Worm (Caenorhabditis elegans) whole organism, young adult: Measurements from ENCODE around the gene clec-225.

ENCODE experiments used
- B0019.2 ChIP-seq: fragments of 200-800 bp; sonication (Bioruptor generic); conservative IDR thresholded peaks from 2 replicates; pipeline ENCODE4 v1.3.6; 2022; ENCODE audit warnings: missing genetic modification reagents, missing genetic modification characterization, missing compliant biosample characterization
- B0336.3 ChIP-seq: fragments of 200-800 bp; sonication (Bioruptor generic); IDR thresholded peaks from 2 replicates; pipeline ENCODE4 v1.3.6; 2022; ENCODE audit warnings: missing genetic modification characterization, missing compliant biosample characterization
- C06A6.2 ChIP-seq: fragments of 200-800 bp; sonication (Bioruptor generic); conservative IDR thresholded peaks from 2 replicates; pipeline ENCODE4 v1.3.6; 2022; ENCODE audit warnings: missing genetic modification characterization, missing compliant biosample characterization
- C17E4.6 ChIP-seq: fragments of 200-800 bp; sonication (Bioruptor generic); IDR thresholded peaks from 2 replicates; pipeline ENCODE4 v1.3.6; 2022; ENCODE audit warnings: missing genetic modification reagents, missing genetic modification characterization, missing compliant biosample characterization
- F10E7.11 ChIP-seq: sonication (generic microtip); optimal IDR thresholded peaks from 2 replicates; lab custom pipeline; 2017; ENCODE audit warnings: mild to moderate bottlenecking, missing genetic modification characterization, moderate library complexity, missing compliant biosample characterization
- F22D6.2 ChIP-seq: sonication (generic microtip); optimal IDR thresholded peaks from 2 replicates; lab custom pipeline; 2016; ENCODE audit warnings: mild to moderate bottlenecking, missing genetic modification characterization, missing compliant biosample characterization
- F23B12.7 ChIP-seq: sonication (generic microtip); optimal IDR thresholded peaks from 2 replicates; lab custom pipeline; 2017; ENCODE audit warnings: missing genetic modification characterization, mild to moderate bottlenecking, missing compliant biosample characterization, antibody characterized with exemption, moderate library complexity; ENCODE audit not compliant: insufficient read depth
- F57A8.1 ChIP-seq: fragments of 200-800 bp; sonication (Bioruptor generic); optimal IDR thresholded peaks from 2 replicates; lab custom pipeline; 2018; ENCODE audit warnings: mild to moderate bottlenecking, missing genetic modification characterization, moderate library complexity, missing compliant biosample characterization
- K12H6.12 ChIP-seq: fragments of 200-800 bp; sonication (Bioruptor generic); optimal IDR thresholded peaks from 2 replicates; lab custom pipeline; 2018; ENCODE audit warnings: mild to moderate bottlenecking, missing genetic modification characterization, missing compliant biosample characterization
- Y56A3A.18 ChIP-seq: fragments of 200-800 bp; sonication (Bioruptor generic); IDR thresholded peaks from 2 replicates; pipeline ENCODE4 v1.3.6; 2022; ENCODE audit warnings: missing genetic modification reagents, missing genetic modification characterization, missing compliant biosample characterization
- Y95B8A.8 ChIP-seq: fragments of 200-800 bp; sonication (Bioruptor generic); IDR thresholded peaks from 2 replicates; pipeline ENCODE4 v1.3.6; 2022; ENCODE audit warnings: missing genetic modification reagents, missing genetic modification characterization, missing compliant biosample characterization
- ama-1 ChIP-seq, 3 experiments: fragments of 150-350 bp in 1 of 3; sonication (generic microtip) in 2 of 3; optimal IDR thresholded peaks; 2 replicates each; lab custom pipeline; 2014 to 2018; ENCODE audit warnings: missing biosample characterization in 2 of 3, missing genetic modification characterization in 2 of 3, missing genetic modification reagents in 2 of 3
- aptf-2 ChIP-seq: fragments of 200-800 bp; sonication (Bioruptor generic); conservative IDR thresholded peaks from 2 replicates; pipeline ENCODE4 v1.3.6; 2022; ENCODE audit warnings: missing genetic modification reagents, missing genetic modification characterization, missing compliant biosample characterization
- atf-7 ChIP-seq: sonication (generic microtip); optimal IDR thresholded peaks from 2 replicates; lab custom pipeline; 2017; ENCODE audit warnings: mild to moderate bottlenecking, missing genetic modification characterization, missing compliant biosample characterization
- attf-5 ChIP-seq: fragments of 200-800 bp; sonication (Bioruptor generic); optimal IDR thresholded peaks from 2 replicates; lab custom pipeline; 2018; ENCODE audit warnings: mild to moderate bottlenecking, missing genetic modification characterization, missing compliant biosample characterization
- ceh-40 ChIP-seq: fragments of 200-800 bp; sonication (Bioruptor generic); IDR thresholded peaks from 2 replicates; pipeline ENCODE4 v1.3.6; 2022; ENCODE audit warnings: missing genetic modification characterization, missing compliant biosample characterization
- ceh-91 ChIP-seq: fragments of 200-800 bp; sonication (Bioruptor generic); IDR thresholded peaks from 2 replicates; pipeline ENCODE4 v1.3.6; 2022; ENCODE audit warnings: missing genetic modification reagents, missing genetic modification characterization, missing compliant biosample characterization
- egl-18 ChIP-seq: fragments of 200-800 bp; sonication (Bioruptor generic); IDR thresholded peaks from 2 replicates; pipeline ENCODE4 v1.3.6; 2022; ENCODE audit warnings: missing genetic modification reagents, missing genetic modification characterization, missing compliant biosample characterization
- ets-4 ChIP-seq: fragments of 200-800 bp; sonication (Bioruptor generic); optimal IDR thresholded peaks from 2 replicates; lab custom pipeline; 2018; ENCODE audit warnings: mild to moderate bottlenecking, missing genetic modification characterization, missing compliant biosample characterization
- fkh-3 ChIP-seq: sonication (generic microtip); optimal IDR thresholded peaks from 2 replicates; lab custom pipeline; 2016; ENCODE audit warnings: mild to moderate bottlenecking, missing genetic modification characterization, missing compliant biosample characterization
- gei-17 ChIP-seq: fragments of 200-800 bp; sonication (Bioruptor generic); optimal IDR thresholded peaks from 2 replicates; lab custom pipeline; 2018; ENCODE audit warnings: mild to moderate bottlenecking, missing genetic modification characterization, missing compliant biosample characterization
- hmg-1.2 ChIP-seq: fragments of 200-800 bp; sonication (Bioruptor generic); IDR thresholded peaks from 2 replicates; pipeline ENCODE4 v1.3.6; 2022; ENCODE audit warnings: missing genetic modification reagents, missing genetic modification characterization, missing compliant biosample characterization
- lin-35 ChIP-seq, 3 experiments: fragments of 150-350 bp in 2 of 3; sonication (generic microtip) in 1 of 3; optimal IDR thresholded peaks; 2 replicates each; lab custom pipeline; 2014 to 2018; ENCODE audit warnings: missing biosample characterization in 3 of 3, missing genetic modification characterization in 3 of 3, missing genetic modification reagents in 3 of 3
- lin-40 ChIP-seq: sonication (generic microtip); optimal IDR thresholded peaks from 2 replicates; lab custom pipeline; 2016; ENCODE audit warnings: missing genetic modification characterization, mild to moderate bottlenecking, missing compliant biosample characterization, missing genotype, missing genetic modification reagents
- lsl-1 ChIP-seq: fragments of 200-800 bp; sonication (Bioruptor generic); optimal IDR thresholded peaks from 2 replicates; lab custom pipeline; 2018; ENCODE audit warnings: mild to moderate bottlenecking, missing genetic modification characterization, moderate library complexity, missing compliant biosample characterization
- mel-28 ChIP-seq: sonication (generic microtip); optimal IDR thresholded peaks from 2 replicates; lab custom pipeline; 2016; ENCODE audit warnings: borderline replicate concordance, mild to moderate bottlenecking, missing genetic modification characterization, missing compliant biosample characterization
- mes-4 ChIP-seq: sonication (generic microtip); optimal IDR thresholded peaks from 2 replicates; lab custom pipeline; 2016; ENCODE audit warnings: missing genotype, missing genetic modification characterization, missing compliant biosample characterization
- mxl-1 ChIP-seq: sonication (generic microtip); optimal IDR thresholded peaks from 2 replicates; lab custom pipeline; 2016; ENCODE audit warnings: missing genetic modification characterization, missing compliant biosample characterization
- nfyb-1 ChIP-seq: fragments of 200-800 bp; sonication (Bioruptor generic); IDR thresholded peaks from 2 replicates; pipeline ENCODE4 v1.3.6; 2022; ENCODE audit warnings: missing genetic modification reagents, missing genetic modification characterization, missing compliant biosample characterization
- nhr-120 ChIP-seq: fragments of 200-800 bp; sonication (Bioruptor generic); IDR thresholded peaks from 2 replicates; pipeline ENCODE4 v1.3.6; 2022; ENCODE audit warnings: missing genetic modification characterization, missing compliant biosample characterization
- nhr-80 ChIP-seq: sonication (generic microtip); optimal IDR thresholded peaks from 2 replicates; lab custom pipeline; 2016; ENCODE audit warnings: missing genetic modification characterization, missing compliant biosample characterization
- sea-2 ChIP-seq: fragments of 200-800 bp; sonication (Bioruptor generic); IDR thresholded peaks from 2 replicates; pipeline ENCODE4 v1.3.6; 2022; ENCODE audit warnings: missing genetic modification characterization, missing compliant biosample characterization
- snpc-1.3 ChIP-seq: sonication (generic microtip); optimal IDR thresholded peaks from 2 replicates; lab custom pipeline; 2017; ENCODE audit warnings: missing genetic modification characterization, mild to moderate bottlenecking, missing compliant biosample characterization, antibody characterized with exemption, moderate library complexity, missing genotype, missing genetic modification reagents; ENCODE audit not compliant: insufficient read depth
- snpc-4 ChIP-seq, 5 experiments: fragments of 150-350 bp in 1 of 5; sonication (generic microtip) in 4 of 5; optimal IDR thresholded peaks; 2 replicates each; lab custom pipeline; 2014 to 2018; ENCODE audit warnings: missing genetic modification characterization in 5 of 5, missing biosample characterization in 3 of 5, antibody characterized with exemption in 2 of 5, mild to moderate bottlenecking in 2 of 5, missing compliant biosample characterization in 2 of 5, missing genotype in 2 of 5, moderate library complexity in 2 of 5, missing genetic modification reagents in 1 of 5
- sptf-2 ChIP-seq: fragments of 200-800 bp; sonication (Bioruptor generic); optimal IDR thresholded peaks from 2 replicates; lab custom pipeline; 2018; ENCODE audit warnings: mild to moderate bottlenecking, missing genetic modification characterization, missing compliant biosample characterization
- tbx-9 ChIP-seq: sonication (generic microtip); optimal IDR thresholded peaks from 2 replicates; lab custom pipeline; 2016; ENCODE audit warnings: borderline replicate concordance, missing genetic modification characterization, inconsistent platforms, missing compliant biosample characterization
- xnd-1 ChIP-seq: sonication (generic microtip); optimal IDR thresholded peaks from 2 replicates; lab custom pipeline; 2016; ENCODE audit warnings: missing genotype, missing genetic modification reagents, missing genetic modification characterization, missing compliant biosample characterization
- ztf-18 ChIP-seq: sonication (generic microtip); optimal IDR thresholded peaks from 2 replicates; lab custom pipeline; 2016; ENCODE audit warnings: missing genotype, mild to moderate bottlenecking, missing genetic modification characterization, missing compliant biosample characterization

clec-225 gene

DNA sequence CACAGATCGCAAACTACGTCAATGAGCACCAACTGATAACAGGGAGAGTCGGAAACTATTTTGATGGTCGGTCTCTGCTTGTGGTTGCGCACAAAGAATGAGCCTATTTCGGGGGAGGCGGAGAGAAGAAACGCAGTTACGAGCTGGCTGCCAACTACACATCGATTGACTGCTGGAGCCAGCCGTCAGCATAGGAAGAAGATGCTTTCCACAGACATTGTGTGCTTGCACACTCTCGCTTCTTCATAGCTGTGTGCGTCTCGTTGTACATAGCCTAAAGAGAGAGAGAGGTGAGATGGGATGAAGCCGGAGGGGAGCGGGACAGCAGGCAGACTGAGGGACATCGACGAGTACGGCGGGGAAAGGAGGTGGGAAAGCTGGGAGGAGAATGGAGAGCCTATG, 4.2 kb downstream of the clec-225 start (continued):
- TF ChIP-seq B0336.3 (GFP tag; lab: Robert Waterston, UW) (peak; percentile 80), K12H6.12 (tag; lab: Kevin White, UChicago) (peak; percentile 80), lin-35 (GFP tag; optimal IDR thresholded peaks at IDR 0.05; lab: Kevin White, UChicago) (peak in 1 of 3 experiments; percentile 13), snpc-1.3 (tag; lab: Kevin White, UChicago) (no peak), snpc-4 (GFP tag; optimal IDR thresholded peaks at IDR 0.05; lab: Kevin White, UChicago) (peak; percentile 39), snpc-4 (tag; optimal IDR thresholded peaks at IDR 0.05; lab: Kevin White, UChicago) (peak in 3 of 4 experiments; percentile 31 to 36 (median 33)), C17E4.6 (GFP tag; lab: Robert Waterston, UW) (no peak), C06A6.2 (0 out of 2 replicates have a peak, but pooled peaks have one; percentile 44), mxl-1 (tag; lab: Kevin White, UChicago) (no peak), atf-7 (tag; lab: Kevin White, UChicago) (peak; percentile 67), gei-17 (GFP tag; lab: Kevin White, UChicago) (no peak), B0019.2 (no peak), ztf-18 (tag; lab: Kevin White, UChicago) (peak; percentile 18), ets-4 (no peak), sea-2 (GFP tag; lab: Robert Waterston, UW) (no peak), ceh-40 (no peak), mel-28 (tag; lab: Kevin White, UChicago) (no peak), sptf-2 (GFP tag; lab: Kevin White, UChicago) (no peak), F23B12.7 (no peak), attf-5 (peak; percentile 61)

DNA sequence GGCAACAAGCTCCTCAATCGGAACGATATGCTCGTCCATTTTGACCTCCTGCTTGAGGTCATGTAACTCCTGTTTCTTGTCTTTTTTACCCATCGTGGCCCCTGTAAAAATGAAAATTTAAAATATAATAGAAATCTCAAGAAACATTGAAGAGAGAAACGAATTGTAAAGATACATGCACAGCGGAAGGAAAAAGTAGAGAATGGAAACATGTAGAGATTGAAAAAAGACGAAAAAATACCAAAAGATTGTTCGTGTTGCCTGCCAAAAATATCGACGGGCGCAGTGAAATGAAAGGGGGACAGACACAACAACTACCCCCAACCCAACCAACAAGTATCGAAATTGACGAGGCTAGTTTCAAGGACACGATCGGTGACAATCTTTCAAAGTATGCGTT, 4.8 kb downstream of the clec-225 start, which contains the start of gene eat-6:
Gene eat-6, minus strand, starts transcription at position 101 of the 400 bp plus-strand sequence.
- TF ChIP-seq lin-40 (tag; lab: Kevin White, UChicago) = no peak
- no peak for TF ChIP-seq hmg-1.2 (GFP tag; lab: Robert Waterston, UW)
- TF ChIP-seq ceh-91 = no peak
- TF ChIP-seq F57A8.1 = no peak
- TF ChIP-seq nhr-80 (tag; lab: Kevin White, UChicago) = no peak
- no peak for TF ChIP-seq xnd-1 (tag; lab: Kevin White, UChicago)
- TF ChIP-seq gei-17 (GFP tag; lab: Kevin White, UChicago) = no peak
- no peak for TF ChIP-seq atf-7 (tag; lab: Kevin White, UChicago)
- TF ChIP-seq fkh-3 (tag; lab: Kevin White, UChicago) = no peak
- no peak for TF ChIP-seq Y95B8A.8 (GFP tag; lab: Robert Waterston, UW)
- no peak for TF ChIP-seq nhr-120 (GFP tag; lab: Robert Waterston, UW)
- TF ChIP-seq mes-4 (tag; lab: Kevin White, UChicago) = no peak
- TF ChIP-seq aptf-2 (GFP tag; lab: Robert Waterston, UW) = no peak
- TF ChIP-seq tbx-9 = no peak
- TF ChIP-seq egl-18 (GFP tag; lab: Robert Waterston, UW) = no peak

DNA sequence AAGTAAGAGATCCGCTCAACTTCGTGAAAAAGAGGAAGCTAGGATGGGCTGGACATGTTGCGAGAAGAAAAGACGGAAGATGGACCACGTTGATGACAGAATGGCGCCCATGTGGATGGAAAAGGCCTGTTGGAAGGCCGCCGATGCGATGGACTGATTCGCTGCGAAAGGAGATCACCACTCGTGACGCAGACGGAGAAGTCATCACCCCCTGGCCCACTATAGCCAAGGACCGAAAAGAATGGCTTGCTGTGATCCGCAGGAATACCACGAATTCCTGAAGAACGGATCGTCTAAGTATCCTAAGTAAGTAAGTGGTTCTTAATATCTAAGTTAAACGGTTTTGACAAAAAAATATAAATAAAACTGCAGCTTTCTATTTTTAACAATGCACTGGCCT, 8.7 kb downstream of the clec-225 start:
- TF ChIP-seq nfyb-1 (GFP tag; lab: Robert Waterston, UW) (peak; percentile 56; the same call in 1 of the 2 replicates), Y56A3A.18 (0 out of 2 replicates have a peak, but pooled peaks have one; percentile 32)

DNA sequence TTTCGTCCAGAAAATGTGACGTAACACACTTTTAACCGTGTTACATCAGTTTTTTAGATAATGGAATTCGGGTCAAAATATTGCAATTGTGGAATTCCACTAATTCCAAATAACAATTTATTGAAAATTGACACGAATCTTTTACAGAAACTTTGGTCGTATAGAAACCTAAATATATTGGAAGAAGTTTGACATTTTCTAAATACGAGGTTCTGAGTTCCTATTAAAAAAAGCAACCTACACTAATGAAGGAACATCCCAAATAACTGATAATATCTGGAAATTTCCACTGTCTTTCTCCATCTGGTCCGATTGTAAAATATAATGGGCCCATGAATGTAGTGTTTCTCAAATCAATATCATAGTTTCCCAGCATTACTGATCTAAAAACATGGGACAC, 13.4 kb downstream of the clec-225 start:
- TF ChIP-seq ama-1 (optimal IDR thresholded peaks at IDR 0.05; lab: Kevin White, UChicago) (no peak), ama-1 (GFP tag; optimal IDR thresholded peaks at IDR 0.05; lab: Kevin White, UChicago) (no peak), Y95B8A.8 (GFP tag; lab: Robert Waterston, UW) (no peak), lsl-1 (no peak), mes-4 (tag; lab: Kevin White, UChicago) (no peak), F10E7.11 (tag; lab: Kevin White, UChicago) (no peak), attf-5 (no peak), mel-28 (tag; lab: Kevin White, UChicago) (no peak), F22D6.2 (tag; lab: Kevin White, UChicago) (no peak)
